Worm (Caenorhabditis elegans): ENCODE measurements around the gene C56E6.4.

DNA sequence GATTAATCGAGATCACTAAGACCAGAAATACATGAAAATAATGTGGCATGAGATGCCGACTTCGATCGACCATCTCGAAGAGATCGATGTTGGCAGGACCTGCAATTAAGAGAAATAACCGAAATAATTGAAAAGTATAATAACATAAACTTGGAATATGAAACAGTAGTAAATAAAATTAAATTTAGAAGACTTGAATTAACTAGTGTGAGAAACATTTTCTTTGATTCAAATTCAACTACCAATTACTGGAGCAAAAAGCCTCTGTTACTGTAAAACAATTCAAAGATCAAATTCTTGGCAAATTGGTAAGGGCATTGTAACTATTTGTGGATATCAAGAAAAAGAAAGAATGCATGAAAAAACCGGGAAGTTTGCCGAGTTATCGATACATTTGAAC lies 14.6 kb downstream of the C56E6.4 start, which contains the start of gene R05G9R.1:
- no peak for TF ChIP-seq aly-2 (tag; optimal IDR thresholded peaks at IDR 0.05)
- TF ChIP-seq alr-1 (tag; optimal IDR thresholded peaks at IDR 0.05) = no peak
- TF ChIP-seq nhr-237 (tag; optimal IDR thresholded peaks at IDR 0.05) = no peak
- TF ChIP-seq ama-1 (optimal IDR thresholded peaks at IDR 0.05) = no peak
- no peak for TF ChIP-seq F13H6.1 (tag; optimal IDR thresholded peaks at IDR 0.05)
